Worm (Caenorhabditis elegans) whole organism, L2 larva: ENCODE measurements around the gene K08H2.3.

ENCODE experiments used
- C34F6.9 ChIP-seq: fragments of 150-350 bp; optimal IDR thresholded peaks from 2 replicates; lab custom pipeline; 2014; ENCODE audit warnings: missing biosample characterization, missing genetic modification characterization
- F13H6.1 ChIP-seq: sonication (generic microtip); optimal IDR thresholded peaks from 2 replicates; lab custom pipeline; 2016; ENCODE audit warnings: missing genetic modification characterization, missing compliant biosample characterization
- ZK546.5 ChIP-seq: sonication (generic microtip); optimal IDR thresholded peaks from 2 replicates; lab custom pipeline; 2017; ENCODE audit warnings: missing biosample characterization, missing genetic modification characterization
- alr-1 ChIP-seq: fragments of 150-350 bp; optimal IDR thresholded peaks from 2 replicates; lab custom pipeline; 2014; ENCODE audit warnings: missing biosample characterization, missing genetic modification characterization
- aly-2 ChIP-seq: fragments of 150-350 bp; optimal IDR thresholded peaks from 2 replicates; lab custom pipeline; 2014; ENCODE audit warnings: missing biosample characterization, missing genetic modification characterization
- ama-1 ChIP-seq: fragments of 150-350 bp; optimal IDR thresholded peaks from 2 replicates; lab custom pipeline; 2018; ENCODE audit warnings: inconsistent platforms
- ceh-16 ChIP-seq: fragments of 150-350 bp; optimal IDR thresholded peaks from 2 replicates; lab custom pipeline; 2014; ENCODE audit warnings: missing biosample characterization, missing genetic modification characterization
- ceh-82 ChIP-seq: fragments of 150-350 bp; optimal IDR thresholded peaks from 2 replicates; lab custom pipeline; 2014; ENCODE audit warnings: missing biosample characterization, missing genetic modification characterization
- egl-27 ChIP-seq: sonication (generic microtip); optimal IDR thresholded peaks from 3 replicates; lab custom pipeline; 2017; ENCODE audit warnings: missing biosample characterization, missing genetic modification reagents, missing genetic modification characterization
- fos-1 ChIP-seq: fragments of 150-350 bp; optimal IDR thresholded peaks from 2 replicates; lab custom pipeline; 2014; ENCODE audit warnings: missing biosample characterization, missing genetic modification characterization
- gmeb-1 ChIP-seq: fragments of 150-350 bp; optimal IDR thresholded peaks from 2 replicates; lab custom pipeline; 2014; ENCODE audit warnings: missing biosample characterization, missing genetic modification characterization
- lin-13 ChIP-seq: fragments of 150-350 bp; optimal IDR thresholded peaks from 2 replicates; lab custom pipeline; 2014; ENCODE audit warnings: missing biosample characterization, missing genetic modification reagents, missing genetic modification characterization
- lin-39 ChIP-seq: fragments of 150-350 bp; optimal IDR thresholded peaks from 2 replicates; lab custom pipeline; 2014; ENCODE audit warnings: missing biosample characterization, missing genetic modification reagents, missing genetic modification characterization
- lsy-2 ChIP-seq, 2 experiments: fragments of 150-350 bp in 1 of 2; sonication (generic microtip) in 1 of 2; optimal IDR thresholded peaks; 2 replicates each; lab custom pipeline; 2014 to 2017; ENCODE audit warnings: missing biosample characterization in 2 of 2, missing genetic modification characterization in 2 of 2
- mab-5 ChIP-seq: fragments of 150-350 bp; optimal IDR thresholded peaks from 2 replicates; lab custom pipeline; 2014; ENCODE audit warnings: missing biosample characterization, missing genetic modification characterization
- mbf-1 ChIP-seq: sonication (generic microtip); optimal IDR thresholded peaks from 2 replicates; lab custom pipeline; 2017; ENCODE audit warnings: missing biosample characterization, missing genetic modification characterization
- nhr-11 ChIP-seq: fragments of 150-350 bp; optimal IDR thresholded peaks from 2 replicates; lab custom pipeline; 2014; ENCODE audit warnings: missing biosample characterization, missing genetic modification characterization
- nhr-12 ChIP-seq: fragments of 150-350 bp; optimal IDR thresholded peaks from 2 replicates; lab custom pipeline; 2014; ENCODE audit warnings: missing biosample characterization, missing genetic modification characterization
- nhr-129 ChIP-seq: fragments of 150-350 bp; optimal IDR thresholded peaks from 2 replicates; lab custom pipeline; 2014; ENCODE audit warnings: missing biosample characterization, missing genetic modification characterization
- nhr-23 ChIP-seq: fragments of 150-350 bp; optimal IDR thresholded peaks from 2 replicates; lab custom pipeline; 2014; ENCODE audit warnings: missing biosample characterization, missing genetic modification reagents, missing genetic modification characterization
- nhr-77 ChIP-seq: fragments of 150-350 bp; optimal IDR thresholded peaks from 2 replicates; lab custom pipeline; 2014; ENCODE audit warnings: missing biosample characterization, missing genetic modification characterization
- peb-1 ChIP-seq: fragments of 150-350 bp; optimal IDR thresholded peaks from 2 replicates; lab custom pipeline; 2014; ENCODE audit warnings: missing biosample characterization, missing genetic modification characterization
- sem-4 ChIP-seq: fragments of 150-350 bp; optimal IDR thresholded peaks from 2 replicates; lab custom pipeline; 2014; ENCODE audit warnings: missing biosample characterization, missing genetic modification reagents, missing genetic modification characterization
- skn-1 ChIP-seq: sonication (generic microtip); optimal IDR thresholded peaks from 2 replicates; lab custom pipeline; 2017; ENCODE audit warnings: missing biosample characterization, missing genetic modification characterization
- sma-3 ChIP-seq: sonication (generic microtip); optimal IDR thresholded peaks from 2 replicates; lab custom pipeline; 2016; ENCODE audit warnings: missing genetic modification reagents, missing genetic modification characterization, missing compliant biosample characterization
- sma-9 ChIP-seq, 2 experiments: fragments of 150-350 bp in 1 of 2; sonication (generic microtip) in 1 of 2; optimal IDR thresholded peaks; 2 replicates each; lab custom pipeline; 2014 to 2016; ENCODE audit warnings: missing genetic modification characterization in 2 of 2, mild to moderate bottlenecking in 1 of 2, missing biosample characterization in 1 of 2, missing compliant biosample characterization in 1 of 2, missing genetic modification reagents in 1 of 2, moderate library complexity in 1 of 2
- snpc-4 ChIP-seq: fragments of 150-350 bp; optimal IDR thresholded peaks from 2 replicates; lab custom pipeline; 2014; ENCODE audit warnings: missing biosample characterization, missing genetic modification characterization
- unc-39 ChIP-seq: fragments of 150-350 bp; optimal IDR thresholded peaks from 2 replicates; lab custom pipeline; 2014; ENCODE audit warnings: missing biosample characterization, missing genetic modification characterization
- unc-55 ChIP-seq: fragments of 150-350 bp; sonication (generic microtip); optimal IDR thresholded peaks from 3 replicates; lab custom pipeline; 2014; ENCODE audit warnings: missing biosample characterization, missing genetic modification reagents, missing genetic modification characterization
- unc-62 ChIP-seq: fragments of 150-350 bp; optimal IDR thresholded peaks from 2 replicates; lab custom pipeline; 2014; ENCODE audit warnings: missing biosample characterization, missing genetic modification reagents, missing genetic modification characterization
- zag-1 ChIP-seq: fragments of 150-350 bp; optimal IDR thresholded peaks from 2 replicates; lab custom pipeline; 2014; ENCODE audit warnings: missing biosample characterization, missing genetic modification characterization
- ztf-1 ChIP-seq: fragments of 200-800 bp; sonication (Bioruptor generic); conservative IDR thresholded peaks from 2 replicates; pipeline ENCODE4 v1.3.6; 2022; ENCODE audit warnings: missing genetic modification characterization, missing compliant biosample characterization
- ztf-11 ChIP-seq: sonication (generic microtip); optimal IDR thresholded peaks from 2 replicates; lab custom pipeline; 2017; ENCODE audit warnings: missing biosample characterization, missing genetic modification characterization
- ztf-4 ChIP-seq: fragments of 150-350 bp; optimal IDR thresholded peaks from 2 replicates; lab custom pipeline; 2014; ENCODE audit warnings: missing biosample characterization, missing genetic modification characterization

The K08H2.3 gene

DNA sequence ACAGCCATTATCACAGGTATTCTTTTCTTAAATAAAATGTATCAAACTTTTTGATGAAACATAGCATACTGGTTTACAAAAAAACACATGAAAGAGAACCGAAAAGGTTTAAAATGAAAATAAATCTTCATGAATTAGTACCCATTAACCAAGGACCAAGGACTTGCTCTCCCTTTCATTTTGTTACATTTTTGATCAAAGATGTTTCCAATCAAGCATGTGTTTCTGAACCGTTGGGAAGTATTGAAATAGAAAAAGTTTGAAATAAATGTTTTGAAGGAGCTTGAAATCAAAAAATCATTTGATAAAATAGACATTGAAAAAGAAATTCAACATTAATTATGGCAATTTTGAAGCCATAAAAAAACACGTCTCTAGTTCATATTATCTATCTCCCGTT is 24.7 kb upstream of the K08H2.3 start:
- TF ChIP-seq ama-1 (lab: Kevin White, UChicago), result no peak
- TF ChIP-seq unc-55 (GFP tag; lab: Kevin White, UChicago), result no peak
- TF ChIP-seq ceh-16 (tag; lab: Kevin White, UChicago), result no peak
- no peak for TF ChIP-seq sma-9 (GFP tag; optimal IDR thresholded peaks at IDR 0.05; lab: Kevin White, UChicago)
- TF ChIP-seq sma-9 (tag; optimal IDR thresholded peaks at IDR 0.05; lab: Kevin White, UChicago), result no peak
- no peak for TF ChIP-seq nhr-23 (tag; lab: Kevin White, UChicago)
- no peak for TF ChIP-seq sma-3
- TF ChIP-seq unc-39 (tag; lab: Kevin White, UChicago), result no peak

ce11 chrX:13216802-13217201 is 20.4 kb upstream of the K08H2.3 start, which contains the start of gene R12H7.4:
TSS of gene R12H7.4 (plus strand) at chrX:13217102.
- no peak for TF ChIP-seq aly-2 (tag; lab: Kevin White, UChicago)
- no peak for TF ChIP-seq zag-1 (tag; lab: Kevin White, UChicago)
- TF ChIP-seq ceh-16 (tag; lab: Kevin White, UChicago), result no peak
- no peak for TF ChIP-seq sem-4 (tag; lab: Kevin White, UChicago)
- TF ChIP-seq ZK546.5 (tag; lab: Kevin White, UChicago), result no peak

DNA sequence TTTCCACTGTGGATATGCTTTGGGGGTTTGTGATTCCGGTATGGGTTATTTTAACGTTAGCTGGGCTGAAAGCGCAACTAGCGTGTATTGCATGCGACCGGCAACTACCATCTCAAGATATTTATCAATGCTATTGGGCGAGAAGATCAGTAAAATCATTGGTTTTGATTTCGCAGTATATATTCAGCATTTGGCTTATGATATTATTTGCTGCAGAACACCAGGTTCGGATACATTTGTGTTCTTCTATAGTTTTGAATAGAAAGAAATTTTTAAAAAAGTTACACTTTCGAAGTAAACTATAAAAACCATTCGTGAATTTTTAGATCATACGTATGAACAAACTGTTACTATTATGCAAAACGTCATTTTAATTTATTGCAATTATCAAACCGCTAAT is 19.3 kb upstream of the K08H2.3 start:
- TF ChIP-seq zag-1 (tag; lab: Kevin White, UChicago) (no peak), unc-62 (no peak), fos-1 (tag; lab: Kevin White, UChicago) (no peak), peb-1 (tag; lab: Kevin White, UChicago) (no peak)

DNA sequence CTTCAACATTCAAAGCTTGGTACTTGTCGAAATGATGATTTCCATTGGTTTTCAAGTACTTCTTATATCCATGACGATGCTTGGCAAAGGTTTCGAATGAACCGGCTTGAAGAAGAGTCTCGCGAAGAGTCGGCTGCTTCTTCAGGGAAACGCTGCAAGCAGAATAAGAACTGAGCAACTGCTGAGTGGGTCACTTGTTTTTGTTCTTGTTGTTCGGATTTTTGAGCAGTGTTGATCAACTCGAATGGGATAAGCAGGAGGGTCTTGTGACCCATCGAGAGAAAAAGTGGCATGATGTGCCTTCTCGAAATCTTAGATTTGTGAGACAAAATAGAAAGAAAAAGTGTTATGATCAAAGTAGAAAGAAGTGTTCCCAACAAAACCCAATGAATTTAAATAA is 16.6 kb upstream of the K08H2.3 start:
- TF ChIP-seq gmeb-1 (tag; lab: Kevin White, UChicago) (no peak), snpc-4 (tag; lab: Kevin White, UChicago) (peak; percentile 86), unc-39 (tag; lab: Kevin White, UChicago) (no peak), nhr-129 (peak; percentile 52), ztf-4 (tag; lab: Kevin White, UChicago) (peak; percentile 11), ztf-11 (tag; lab: Kevin White, UChicago) (no peak), C34F6.9 (peak; percentile 9), F13H6.1 (peak; percentile 43), alr-1 (tag; lab: Kevin White, UChicago) (no peak), sma-9 (GFP tag; optimal IDR thresholded peaks at IDR 0.05; lab: Kevin White, UChicago) (peak; percentile 27), sma-9 (tag; optimal IDR thresholded peaks at IDR 0.05; lab: Kevin White, UChicago) (no peak), lin-13 (no peak)

- peak; percentile 4 for TF ChIP-seq sma-9 (GFP tag; optimal IDR thresholded peaks at IDR 0.05; lab: Kevin White, UChicago)
- no peak for TF ChIP-seq sma-9 (tag; optimal IDR thresholded peaks at IDR 0.05; lab: Kevin White, UChicago)
- TF ChIP-seq sma-3, result no peak
- no peak for TF ChIP-seq lin-13
- TF ChIP-seq fos-1 (tag; lab: Kevin White, UChicago), result peak; percentile 30
- no peak for TF ChIP-seq skn-1
- no peak for TF ChIP-seq alr-1 (tag; lab: Kevin White, UChicago)
- no peak for TF ChIP-seq nhr-11 (tag; lab: Kevin White, UChicago)
- no peak for TF ChIP-seq unc-55 (GFP tag; lab: Kevin White, UChicago)
- TF ChIP-seq lin-39 (tag; lab: Kevin White, UChicago), result no peak
- peak; percentile 48 for TF ChIP-seq nhr-129
- no peak for TF ChIP-seq mab-5 (tag; lab: Kevin White, UChicago)
- TF ChIP-seq ceh-82 (tag; lab: Kevin White, UChicago), result no peak
- no peak for TF ChIP-seq nhr-77
- TF ChIP-seq peb-1 (tag; lab: Kevin White, UChicago), result no peak
- no peak for TF ChIP-seq ama-1 (lab: Kevin White, UChicago)
- TF ChIP-seq mbf-1 (tag; lab: Kevin White, UChicago), result no peak
- no peak for TF ChIP-seq gmeb-1 (tag; lab: Kevin White, UChicago)
- TF ChIP-seq lsy-2 (tag; optimal IDR thresholded peaks at IDR 0.05; lab: Kevin White, UChicago), result peak in 1 of 2 experiments; percentile 9
- TF ChIP-seq nhr-12 (tag; lab: Kevin White, UChicago), result no peak
- TF ChIP-seq, all 48 proteins: peak for 4
These were observed 15.8 kb upstream of the K08H2.3 start, which contains the start of gene asp-4 for ce11 chrX:13221357-13221756. TSS of gene asp-4 (minus strand) at chrX:13221462.

DNA sequence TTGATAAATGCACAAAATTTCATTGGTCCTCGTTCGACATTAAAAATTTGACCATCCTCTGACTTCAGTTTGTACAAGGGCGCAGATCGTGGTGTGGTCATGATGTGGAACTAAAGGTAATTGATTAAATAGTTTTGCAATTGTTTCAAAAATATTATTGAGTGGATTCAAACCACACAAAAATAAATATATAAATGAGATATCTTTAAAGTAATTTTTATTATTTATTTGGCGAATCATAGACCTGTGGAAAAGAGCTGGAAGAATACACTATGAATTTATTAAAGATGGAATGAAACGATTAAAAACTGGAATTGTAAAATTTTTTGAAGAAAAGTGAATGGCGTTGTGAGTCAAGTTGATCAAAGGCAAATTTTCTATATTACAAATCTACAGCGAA is 13.8 kb upstream of the K08H2.3 start, which contains the start of gene skr-20:
Gene skr-20, minus strand, starts transcription at position 101 of the 400 bp plus-strand sequence.
- TF ChIP-seq ztf-1 (GFP tag; lab: Robert Waterston, UW), result no peak
- TF ChIP-seq ceh-16 (tag; lab: Kevin White, UChicago), result no peak
- TF ChIP-seq ztf-11 (tag; lab: Kevin White, UChicago), result no peak
- TF ChIP-seq unc-55 (GFP tag; lab: Kevin White, UChicago), result no peak
- TF ChIP-seq egl-27 (tag; lab: Kevin White, UChicago), result no peak
- no peak for TF ChIP-seq lsy-2 (tag; optimal IDR thresholded peaks at IDR 0.05; lab: Kevin White, UChicago)
